Worm (Caenorhabditis elegans) whole organism, young adult: Measurements from ENCODE around the gene tre-2.

Source experiments
- C06A6.2 ChIP-seq: fragments of 200-800 bp; sonication (Bioruptor generic); conservative IDR thresholded peaks from 2 replicates; pipeline ENCODE4 v1.3.6; 2022; ENCODE audit warnings: missing genetic modification characterization, missing compliant biosample characterization
- C17E4.6 ChIP-seq: fragments of 200-800 bp; sonication (Bioruptor generic); IDR thresholded peaks from 2 replicates; pipeline ENCODE4 v1.3.6; 2022; ENCODE audit warnings: missing genetic modification reagents, missing genetic modification characterization, missing compliant biosample characterization
- D2030.7 ChIP-seq: fragments of 200-800 bp; sonication (Bioruptor generic); IDR thresholded peaks from 2 replicates; pipeline ENCODE4 v1.3.6; 2022; ENCODE audit warnings: missing genetic modification reagents, missing genetic modification characterization, missing compliant biosample characterization
- F23B12.7 ChIP-seq: sonication (generic microtip); optimal IDR thresholded peaks from 2 replicates; lab custom pipeline; 2017; ENCODE audit warnings: missing genetic modification characterization, mild to moderate bottlenecking, missing compliant biosample characterization, antibody characterized with exemption, moderate library complexity; ENCODE audit not compliant: insufficient read depth
- K11D2.4 ChIP-seq: fragments of 200-800 bp; sonication (Bioruptor generic); IDR thresholded peaks from 2 replicates; pipeline ENCODE4 v1.3.6; 2022; ENCODE audit warnings: missing genetic modification reagents, missing genetic modification characterization, missing compliant biosample characterization
- K12H6.12 ChIP-seq: fragments of 200-800 bp; sonication (Bioruptor generic); optimal IDR thresholded peaks from 2 replicates; lab custom pipeline; 2018; ENCODE audit warnings: mild to moderate bottlenecking, missing genetic modification characterization, missing compliant biosample characterization
- T07F8.4 ChIP-seq: sonication (generic microtip); optimal IDR thresholded peaks from 2 replicates; lab custom pipeline; 2016; ENCODE audit warnings: mild to moderate bottlenecking, missing genetic modification characterization, moderate library complexity, missing compliant biosample characterization
- Y56A3A.18 ChIP-seq: fragments of 200-800 bp; sonication (Bioruptor generic); IDR thresholded peaks from 2 replicates; pipeline ENCODE4 v1.3.6; 2022; ENCODE audit warnings: missing genetic modification reagents, missing genetic modification characterization, missing compliant biosample characterization
- aptf-3 ChIP-seq: fragments of 200-800 bp; sonication (Bioruptor generic); IDR thresholded peaks from 2 replicates; pipeline ENCODE4 v1.3.6; 2022; ENCODE audit warnings: missing genetic modification characterization, missing compliant biosample characterization
- athp-1 ChIP-seq: sonication (generic microtip); optimal IDR thresholded peaks from 2 replicates; lab custom pipeline; 2017; ENCODE audit warnings: mild to moderate bottlenecking, missing genetic modification characterization, missing compliant biosample characterization
- attf-3 ChIP-seq: fragments of 200-800 bp; sonication (Bioruptor generic); conservative IDR thresholded peaks from 2 replicates; pipeline ENCODE4 v1.3.6; 2022; ENCODE audit warnings: missing genetic modification reagents, missing genetic modification characterization, missing compliant biosample characterization
- attf-5 ChIP-seq: fragments of 200-800 bp; sonication (Bioruptor generic); optimal IDR thresholded peaks from 2 replicates; lab custom pipeline; 2018; ENCODE audit warnings: mild to moderate bottlenecking, missing genetic modification characterization, missing compliant biosample characterization
- ccch-3 ChIP-seq: fragments of 200-800 bp; sonication (Bioruptor generic); optimal IDR thresholded peaks from 2 replicates; lab custom pipeline; 2018; ENCODE audit warnings: mild to moderate bottlenecking, missing genetic modification characterization, missing compliant biosample characterization
- cebp-1 ChIP-seq, 2 experiments: fragments of 200-800 bp in 1 of 2; sonication (Bioruptor generic) in 1 of 2; sonication (generic microtip) in 1 of 2; IDR thresholded peaks in 1 of 2; optimal IDR thresholded peaks in 1 of 2; 2 replicates each; pipeline versions ENCODE4 v1.3.6 to Lab custom; 2017 to 2022; ENCODE audit warnings: missing compliant biosample characterization in 2 of 2, missing genetic modification characterization in 2 of 2, mild to moderate bottlenecking in 1 of 2, missing genetic modification reagents in 1 of 2, moderate library complexity in 1 of 2
- ceh-27 ChIP-seq: fragments of 200-800 bp; sonication (Bioruptor generic); optimal IDR thresholded peaks from 2 replicates; lab custom pipeline; 2018; ENCODE audit warnings: mild to moderate bottlenecking, missing genetic modification characterization, moderate library complexity, missing compliant biosample characterization
- die-1 ChIP-seq: sonication (generic microtip); optimal IDR thresholded peaks from 2 replicates; lab custom pipeline; 2016; ENCODE audit warnings: missing genotype, mild to moderate bottlenecking, missing genetic modification characterization, missing compliant biosample characterization
- dpff-1 ChIP-seq: sonication (generic microtip); optimal IDR thresholded peaks from 2 replicates; lab custom pipeline; 2017; ENCODE audit warnings: mild to moderate bottlenecking, missing genetic modification characterization, missing compliant biosample characterization
- efl-1 ChIP-seq: fragments of 150-350 bp; optimal IDR thresholded peaks from 2 replicates; lab custom pipeline; 2014; ENCODE audit warnings: missing biosample characterization, missing genetic modification reagents, missing genetic modification characterization
- egl-44 ChIP-seq: fragments of 200-800 bp; sonication (Bioruptor generic); IDR thresholded peaks from 2 replicates; pipeline ENCODE4 v1.3.6; 2022; ENCODE audit warnings: missing genetic modification reagents, missing genetic modification characterization, missing compliant biosample characterization
- ets-4 ChIP-seq: fragments of 200-800 bp; sonication (Bioruptor generic); optimal IDR thresholded peaks from 2 replicates; lab custom pipeline; 2018; ENCODE audit warnings: mild to moderate bottlenecking, missing genetic modification characterization, missing compliant biosample characterization
- hmg-1.2 ChIP-seq: fragments of 200-800 bp; sonication (Bioruptor generic); IDR thresholded peaks from 2 replicates; pipeline ENCODE4 v1.3.6; 2022; ENCODE audit warnings: missing genetic modification reagents, missing genetic modification characterization, missing compliant biosample characterization
- let-526 ChIP-seq: fragments of 200-800 bp; sonication (Bioruptor generic); IDR thresholded peaks from 2 replicates; pipeline ENCODE4 v1.3.6; 2022; ENCODE audit warnings: missing genetic modification reagents, missing genetic modification characterization, missing compliant biosample characterization
- lin-40 ChIP-seq: sonication (generic microtip); optimal IDR thresholded peaks from 2 replicates; lab custom pipeline; 2016; ENCODE audit warnings: missing genetic modification characterization, mild to moderate bottlenecking, missing compliant biosample characterization, missing genotype, missing genetic modification reagents
- lin-54 ChIP-seq: fragments of 200-800 bp; sonication (Bioruptor generic); optimal IDR thresholded peaks from 2 replicates; lab custom pipeline; 2018; ENCODE audit warnings: mild to moderate bottlenecking, missing genetic modification characterization, missing compliant biosample characterization
- lir-1 ChIP-seq: fragments of 200-800 bp; sonication (Bioruptor generic); conservative IDR thresholded peaks from 2 replicates; pipeline ENCODE4 v1.3.6; 2022; ENCODE audit warnings: missing genetic modification reagents, missing genetic modification characterization, missing compliant biosample characterization
- madf-3 ChIP-seq: fragments of 200-800 bp; sonication (Bioruptor generic); IDR thresholded peaks from 2 replicates; pipeline ENCODE4 v1.3.6; 2022; ENCODE audit warnings: missing genetic modification reagents, missing genetic modification characterization, missing compliant biosample characterization
- mxl-1 ChIP-seq: sonication (generic microtip); optimal IDR thresholded peaks from 2 replicates; lab custom pipeline; 2016; ENCODE audit warnings: missing genetic modification characterization, missing compliant biosample characterization
- nhr-120 ChIP-seq: fragments of 200-800 bp; sonication (Bioruptor generic); IDR thresholded peaks from 2 replicates; pipeline ENCODE4 v1.3.6; 2022; ENCODE audit warnings: missing genetic modification characterization, missing compliant biosample characterization
- nhr-80 ChIP-seq: sonication (generic microtip); optimal IDR thresholded peaks from 2 replicates; lab custom pipeline; 2016; ENCODE audit warnings: missing genetic modification characterization, missing compliant biosample characterization
- snpc-1.3 ChIP-seq: sonication (generic microtip); optimal IDR thresholded peaks from 2 replicates; lab custom pipeline; 2017; ENCODE audit warnings: missing genetic modification characterization, mild to moderate bottlenecking, missing compliant biosample characterization, antibody characterized with exemption, moderate library complexity, missing genotype, missing genetic modification reagents; ENCODE audit not compliant: insufficient read depth
- snpc-4 ChIP-seq, 5 experiments: fragments of 150-350 bp in 1 of 5; sonication (generic microtip) in 4 of 5; optimal IDR thresholded peaks; 2 replicates each; lab custom pipeline; 2014 to 2018; ENCODE audit warnings: missing genetic modification characterization in 5 of 5, missing biosample characterization in 3 of 5, antibody characterized with exemption in 2 of 5, mild to moderate bottlenecking in 2 of 5, missing compliant biosample characterization in 2 of 5, missing genotype in 2 of 5, moderate library complexity in 2 of 5, missing genetic modification reagents in 1 of 5
- somi-1 ChIP-seq: fragments of 200-800 bp; sonication (Bioruptor generic); optimal IDR thresholded peaks from 2 replicates; lab custom pipeline; 2018; ENCODE audit warnings: mild to moderate bottlenecking, missing genetic modification characterization, missing compliant biosample characterization
- sptf-2 ChIP-seq: fragments of 200-800 bp; sonication (Bioruptor generic); optimal IDR thresholded peaks from 2 replicates; lab custom pipeline; 2018; ENCODE audit warnings: mild to moderate bottlenecking, missing genetic modification characterization, missing compliant biosample characterization
- zfh-2 ChIP-seq: fragments of 200-800 bp; sonication (Bioruptor generic); conservative IDR thresholded peaks from 2 replicates; pipeline ENCODE4 v1.3.6; 2022; ENCODE audit warnings: missing genetic modification reagents, missing genetic modification characterization, missing compliant biosample characterization
- ztf-25 ChIP-seq: fragments of 200-800 bp; sonication (Bioruptor generic); IDR thresholded peaks from 2 replicates; pipeline ENCODE4 v1.3.6; 2022; ENCODE audit warnings: missing genetic modification reagents, missing genetic modification characterization, missing compliant biosample characterization

The tre-2 gene

DNA sequence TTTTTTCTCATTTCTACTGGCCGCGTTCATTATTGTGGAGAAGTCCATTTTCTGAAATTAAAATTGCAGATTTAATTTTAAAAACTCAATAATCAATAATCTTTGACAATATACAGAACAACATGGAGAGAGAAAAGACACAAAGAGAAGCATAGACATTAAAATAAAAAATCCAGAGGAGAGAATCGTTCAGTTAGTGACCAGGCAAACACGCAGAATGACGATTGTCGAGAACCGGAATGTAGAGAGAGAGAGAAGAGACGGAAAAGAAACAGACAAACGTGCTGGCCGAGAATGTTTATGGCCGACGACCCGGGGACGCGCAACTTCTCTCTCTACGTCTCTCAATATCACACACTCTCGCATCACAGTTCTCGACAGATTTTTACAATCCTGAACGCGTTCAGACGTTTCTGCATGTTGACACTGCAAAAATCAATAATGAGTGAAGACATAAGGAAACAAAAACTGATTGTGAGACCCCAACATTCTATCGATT, 4.4 kb upstream of the tre-2 start, which contains the start of the genes T05A12.3 and T05A12.4 (continued):
- TF ChIP-seq nhr-120 (GFP tag; lab: Robert Waterston, UW) = no peak
- peak; percentile 18 for TF ChIP-seq athp-1 (tag; lab: Kevin White, UChicago)
- peak; percentile 5 for TF ChIP-seq efl-1 (GFP tag; lab: Kevin White, UChicago)
- TF ChIP-seq ets-4 (GFP tag; lab: Kevin White, UChicago) = no peak
- no peak for TF ChIP-seq Y56A3A.18 (GFP tag; lab: Robert Waterston, UW)
- TF ChIP-seq C17E4.6 = peak; percentile 65; the same call in 1 of the 2 replicates
- TF ChIP-seq madf-3 (GFP tag; lab: Robert Waterston, UW) = peak; percentile 79
- TF ChIP-seq let-526 = 0 out of 2 replicates have a peak, but pooled peaks have one; percentile 15
- peak; percentile 22 for TF ChIP-seq nhr-80 (tag; lab: Kevin White, UChicago)
- TF ChIP-seq snpc-4 (GFP tag; optimal IDR thresholded peaks at IDR 0.05; lab: Kevin White, UChicago) = peak; percentile 68
- peak in 3 of 4 experiments; percentile 75 to 86 (median 85) for TF ChIP-seq snpc-4 (tag; optimal IDR thresholded peaks at IDR 0.05; lab: Kevin White, UChicago)
- TF ChIP-seq D2030.7 = peak; percentile 71
- TF ChIP-seq aptf-3 (GFP tag; lab: Robert Waterston, UW) = no peak
- TF ChIP-seq egl-44 = peak; percentile 56; the same call in 1 of the 2 replicates
- TF ChIP-seq die-1 (tag; lab: Kevin White, UChicago) = no peak
- no peak for TF ChIP-seq T07F8.4 (tag; lab: Kevin White, UChicago)
- peak; percentile 36 for TF ChIP-seq F23B12.7 (tag; lab: Kevin White, UChicago)
- no peak for TF ChIP-seq mxl-1 (tag; lab: Kevin White, UChicago)
- TF ChIP-seq lir-1 (GFP tag; lab: Robert Waterston, UW) = peak; percentile 36; the same call in 1 of the 2 replicates
- TF ChIP-seq ztf-25 (GFP tag; lab: Robert Waterston, UW) = no peak
- TF ChIP-seq snpc-1.3 (tag; lab: Kevin White, UChicago) = no peak
- peak; percentile 49; the same call in 1 of the 2 replicates for TF ChIP-seq attf-3 (GFP tag; lab: Robert Waterston, UW)

DNA sequence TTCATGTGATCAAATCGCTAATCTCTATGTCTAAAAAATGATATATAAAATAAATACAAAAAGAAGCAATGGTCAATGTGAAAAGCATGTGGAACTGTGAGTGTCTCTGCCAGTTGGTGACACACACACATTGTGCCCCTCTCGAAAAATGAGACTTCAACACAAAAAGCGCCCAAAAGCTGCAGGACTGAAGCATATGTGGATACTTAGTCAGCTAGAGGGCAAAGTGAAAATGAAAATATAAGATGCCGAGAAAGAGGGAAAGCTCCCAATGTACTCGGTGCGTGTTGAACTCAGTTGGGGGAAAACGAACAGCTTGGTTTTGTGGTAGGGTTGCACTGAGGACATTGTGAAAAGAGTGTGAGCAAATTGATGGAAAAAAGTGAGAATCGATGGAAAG, 2.1 kb downstream of the tre-2 start:
- peak; percentile 36 for TF ChIP-seq ceh-27 (GFP tag; lab: Kevin White, UChicago)
- TF ChIP-seq attf-5 (GFP tag; lab: Kevin White, UChicago) = peak; percentile 28
- peak; percentile 50; the same call in 1 of the 2 replicates for TF ChIP-seq zfh-2 (GFP tag; lab: Robert Waterston, UW)
- no peak for TF ChIP-seq ccch-3 (GFP tag; lab: Kevin White, UChicago)
- TF ChIP-seq sptf-2 (GFP tag; lab: Kevin White, UChicago) = no peak
- no peak for TF ChIP-seq dpff-1 (tag; lab: Kevin White, UChicago)
- peak; percentile 22; the same call in 1 of the 2 replicates for TF ChIP-seq hmg-1.2 (GFP tag; lab: Robert Waterston, UW)
- TF ChIP-seq C06A6.2 (GFP tag; lab: Robert Waterston, UW) = 0 out of 2 replicates have a peak, but pooled peaks have one; percentile 21
- peak; percentile 55 for TF ChIP-seq K12H6.12 (tag; lab: Kevin White, UChicago)
- TF ChIP-seq lin-40 (tag; lab: Kevin White, UChicago) = peak; percentile 23
- TF ChIP-seq lin-54 (GFP tag; lab: Kevin White, UChicago) = no peak
- peak; percentile 60; the same call in 1 of the 2 replicates for TF ChIP-seq K11D2.4
- no peak for TF ChIP-seq cebp-1 (GFP tag; IDR thresholded peaks at IDR 0.05; lab: Robert Waterston, UW)
- TF ChIP-seq cebp-1 (tag; optimal IDR thresholded peaks at IDR 0.05; lab: Kevin White, UChicago) = peak; percentile 55
- peak; percentile 18 for TF ChIP-seq somi-1 (GFP tag; lab: Kevin White, UChicago)
- TF ChIP-seq, all 124 proteins: peak for 10
